Worm (Caenorhabditis elegans): ENCODE results near the gene F46C8.1.

- TF ChIP-seq zip-2 (tag; optimal IDR thresholded peaks at IDR 0.05) (no peak), F37D6.2 (tag; optimal IDR thresholded peaks at IDR 0.05) (no peak), lin-38 (GFP tag; IDR thresholded peaks at IDR 0.05) (no peak), ZK546.5 (tag; optimal IDR thresholded peaks at IDR 0.05) (no peak), duxl-1 (tag; optimal IDR thresholded peaks at IDR 0.05; ENCODE audit: poor library complexity) (no peak)
These were observed 6.1 kb downstream of the F46C8.1 start, which contains the start of gene F46C8.8 for ce11 chrX:7554326-7554725.
